Fruit fly (Drosophila melanogaster) whole organism, embryonic: ENCODE results near the gene brm.

Experiments used
- Bdp1 ChIP-seq: fragments of 200-800 bp; sonication (Bioruptor generic); optimal IDR thresholded peaks from 3 replicates; lab custom pipeline; 2016; ENCODE audit warnings: missing biosample characterization, missing genetic modification characterization
- CG11398 ChIP-seq: fragments of 200-800 bp; sonication (Bioruptor generic); optimal IDR thresholded peaks from 2 replicates; lab custom pipeline; 2016; ENCODE audit warnings: missing biosample characterization, missing genetic modification characterization
- CG11696 ChIP-seq: fragments of 200-800 bp; sonication (Bioruptor generic); IDR thresholded peaks from 2 replicates; pipeline ENCODE4 v1.3.6; 2022; ENCODE audit warnings: missing biosample characterization, missing genetic modification characterization
- CG1233 ChIP-seq: fragments of 200-800 bp; sonication (Bioruptor generic); optimal IDR thresholded peaks from 4 replicates; lab custom pipeline; 2018; ENCODE audit warnings: missing biosample characterization, mild to moderate bottlenecking, missing genetic modification characterization
- CG14667 ChIP-seq: fragments of 200-800 bp; sonication (Bioruptor generic); IDR thresholded peaks from 2 replicates; pipeline ENCODE4 v1.3.6; 2022; ENCODE audit warnings: missing biosample characterization, missing genetic modification characterization
- CG15011 ChIP-seq: fragments of 200-800 bp; sonication (Bioruptor generic); optimal IDR thresholded peaks from 3 replicates; lab custom pipeline; 2018; ENCODE audit warnings: missing biosample characterization, mild to moderate bottlenecking, missing genetic modification characterization
- CG15696 ChIP-seq: fragments of 200-800 bp; sonication (Bioruptor generic); optimal IDR thresholded peaks from 2 replicates; lab custom pipeline; 2019; ENCODE audit warnings: missing biosample characterization, mild to moderate bottlenecking, missing genetic modification characterization, moderate library complexity
- CG16863 ChIP-seq: fragments of 200-800 bp; sonication (Bioruptor generic); optimal IDR thresholded peaks from 3 replicates; lab custom pipeline; 2016; ENCODE audit warnings: missing biosample characterization, missing genetic modification characterization
- CG2889 ChIP-seq: fragments of 200-800 bp; sonication (Bioruptor generic); IDR thresholded peaks from 3 replicates; pipeline ENCODE4 v1.3.6; 2022; ENCODE audit warnings: missing biosample characterization, missing genetic modification characterization
- CG3065 ChIP-seq: fragments of 200-800 bp; sonication (Bioruptor generic); optimal IDR thresholded peaks from 2 replicates; lab custom pipeline; 2016; ENCODE audit warnings: missing biosample characterization, missing genetic modification characterization
- CG32772 ChIP-seq: fragments of 200-800 bp; sonication (Bioruptor generic); IDR thresholded peaks from 2 replicates; pipeline ENCODE4 v1.3.6; 2022; ENCODE audit warnings: missing biosample characterization, missing genetic modification characterization
- CG34422 ChIP-seq: fragments of 200-800 bp; sonication (Bioruptor generic); IDR thresholded peaks from 3 replicates; pipeline ENCODE4 v1.3.6; 2022; ENCODE audit warnings: missing biosample characterization, missing genetic modification characterization
- CG4282 ChIP-seq: fragments of 200-800 bp; sonication (Bioruptor generic); optimal IDR thresholded peaks from 2 replicates; lab custom pipeline; 2016; ENCODE audit warnings: missing biosample characterization, missing genetic modification characterization
- CG4730 ChIP-seq: fragments of 200-800 bp; sonication (Bioruptor generic); IDR thresholded peaks from 2 replicates; pipeline ENCODE4 v1.3.6; 2022; ENCODE audit warnings: missing biosample characterization, missing genetic modification characterization
- CG4854 ChIP-seq: fragments of 200-800 bp; sonication (Bioruptor generic); optimal IDR thresholded peaks from 2 replicates; lab custom pipeline; 2016; ENCODE audit warnings: missing biosample characterization, missing genetic modification characterization, inconsistent platforms
- CG7928 ChIP-seq: fragments of 200-800 bp; sonication (Bioruptor generic); optimal IDR thresholded peaks from 2 replicates; lab custom pipeline; 2017; ENCODE audit warnings: missing biosample characterization, mild to moderate bottlenecking, missing genetic modification characterization
- CG9932 ChIP-seq: fragments of 200-800 bp; sonication (Bioruptor generic); IDR thresholded peaks from 2 replicates; pipeline ENCODE4 v1.3.6; 2022; ENCODE audit warnings: missing biosample characterization, missing genetic modification characterization
- Chrac-16 ChIP-seq: fragments of 200-800 bp; sonication (Bioruptor generic); optimal IDR thresholded peaks from 3 replicates; lab custom pipeline; 2016; ENCODE audit warnings: missing biosample characterization, missing genetic modification characterization
- Dp ChIP-seq: fragments of 200-800 bp; sonication (Bioruptor generic); optimal IDR thresholded peaks from 2 replicates; lab custom pipeline; 2018; ENCODE audit warnings: missing biosample characterization, mild to moderate bottlenecking, missing genetic modification characterization, moderate library complexity
- Fer1 ChIP-seq: fragments of 200-800 bp; sonication (Bioruptor generic); optimal IDR thresholded peaks from 2 replicates; lab custom pipeline; 2017; ENCODE audit warnings: missing biosample characterization, mild to moderate bottlenecking, missing genetic modification characterization
- HLHmδ ChIP-seq: fragments of 200-800 bp; sonication (Bioruptor generic); optimal IDR thresholded peaks from 2 replicates; lab custom pipeline; 2018; ENCODE audit warnings: missing biosample characterization, mild to moderate bottlenecking, missing genetic modification characterization, moderate library complexity
- MTF-1 ChIP-seq: fragments of 200-800 bp; sonication (Bioruptor generic); optimal IDR thresholded peaks from 2 replicates; lab custom pipeline; 2018; ENCODE audit warnings: missing biosample characterization, mild to moderate bottlenecking, missing genetic modification characterization, borderline replicate concordance
- Med ChIP-seq: fragments of 200-800 bp; sonication (Bioruptor generic); peaks from one replicate; lab custom pipeline; 2016; ENCODE audit warnings: missing biosample characterization, missing genetic modification characterization, mild to moderate bottlenecking, inconsistent platforms, moderate library complexity
- NC2β ChIP-seq: fragments of 200-800 bp; sonication (Bioruptor generic); optimal IDR thresholded peaks from 2 replicates; lab custom pipeline; 2016; ENCODE audit warnings: missing biosample characterization, missing genetic modification characterization
- Neu2 ChIP-seq: fragments of 200-800 bp; sonication (Bioruptor generic); optimal IDR thresholded peaks from 3 replicates; lab custom pipeline; 2016; ENCODE audit warnings: missing biosample characterization, missing genetic modification characterization, borderline replicate concordance
- Nf-YC ChIP-seq: fragments of 200-800 bp; optimal IDR thresholded peaks from 3 replicates; lab custom pipeline; 2019; ENCODE audit warnings: missing biosample characterization, mild to moderate bottlenecking, missing genetic modification characterization, moderate library complexity
- Xrp1 ChIP-seq: fragments of 200-800 bp; sonication (Bioruptor generic); IDR thresholded peaks from 2 replicates; pipeline ENCODE4 v1.3.6; 2022; ENCODE audit warnings: missing biosample characterization, missing genetic modification characterization
- bab2 ChIP-seq: fragments of 200-800 bp; sonication (Bioruptor generic); optimal IDR thresholded peaks from 2 replicates; lab custom pipeline; 2016; ENCODE audit warnings: missing biosample characterization, missing genetic modification characterization
- cato ChIP-seq: fragments of 200-800 bp; sonication (Bioruptor generic); optimal IDR thresholded peaks from 2 replicates; lab custom pipeline; 2016; ENCODE audit warnings: missing biosample characterization, missing genetic modification characterization, borderline replicate concordance
- cg ChIP-seq: fragments of 200-800 bp; sonication (Bioruptor generic); optimal IDR thresholded peaks from 3 replicates; lab custom pipeline; 2019; ENCODE audit warnings: missing biosample characterization, mild to moderate bottlenecking, missing genetic modification characterization, moderate library complexity
- crc ChIP-seq: fragments of 200-800 bp; sonication (Bioruptor generic); optimal IDR thresholded peaks from 2 replicates; lab custom pipeline; 2016; ENCODE audit warnings: missing biosample characterization, missing genetic modification characterization
- dimm ChIP-seq: fragments of 200-800 bp; sonication (Bioruptor generic); IDR thresholded peaks from 2 replicates; pipeline ENCODE4 v1.3.6; 2022; ENCODE audit warnings: missing biosample characterization, missing genetic modification characterization
- disco-r ChIP-seq: fragments of 200-800 bp; sonication (Bioruptor generic); optimal IDR thresholded peaks from 2 replicates; lab custom pipeline; 2016; ENCODE audit warnings: missing biosample characterization, missing genetic modification characterization
- gro ChIP-seq: fragments of 200-800 bp; sonication (Bioruptor generic); optimal IDR thresholded peaks from 2 replicates; lab custom pipeline; 2016; ENCODE audit warnings: missing biosample characterization, missing genetic modification characterization
- kah ChIP-seq: fragments of 200-800 bp; sonication (Bioruptor generic); optimal IDR thresholded peaks from 2 replicates; lab custom pipeline; 2018; ENCODE audit warnings: missing biosample characterization, mild to moderate bottlenecking, missing genetic modification characterization
- kni ChIP-seq: fragments of 200-800 bp; sonication (Bioruptor generic); optimal IDR thresholded peaks from 3 replicates; lab custom pipeline; 2017; ENCODE audit warnings: mild to moderate bottlenecking, missing biosample characterization, missing genetic modification reagents, missing genetic modification characterization
- nerfin-2 ChIP-seq: fragments of 200-800 bp; sonication (Bioruptor generic); IDR thresholded peaks from 2 replicates; pipeline ENCODE4 v1.3.6; 2022; ENCODE audit warnings: missing biosample characterization, missing genetic modification characterization; ENCODE audit not compliant: partially characterized antibody
- pb ChIP-seq: fragments of 200-800 bp; sonication (Bioruptor generic); optimal IDR thresholded peaks from 3 replicates; lab custom pipeline; 2016; ENCODE audit warnings: missing biosample characterization, missing genetic modification characterization
- phol ChIP-seq: fragments of 200-800 bp; sonication (Bioruptor generic); optimal IDR thresholded peaks from 3 replicates; lab custom pipeline; 2018; ENCODE audit warnings: missing biosample characterization, mild to moderate bottlenecking, missing genetic modification characterization, moderate library complexity
- pnt ChIP-seq: fragments of 200-800 bp; sonication (Bioruptor generic); optimal IDR thresholded peaks from 3 replicates; lab custom pipeline; 2016; ENCODE audit warnings: missing biosample characterization, missing genetic modification characterization
- salm ChIP-seq: fragments of 200-800 bp; sonication (Bioruptor generic); optimal IDR thresholded peaks from 2 replicates; lab custom pipeline; 2018; ENCODE audit warnings: missing biosample characterization, mild to moderate bottlenecking, missing genetic modification characterization
- slou ChIP-seq: fragments of 200-800 bp; sonication (Bioruptor generic); optimal IDR thresholded peaks from 3 replicates; lab custom pipeline; 2016; ENCODE audit warnings: missing biosample characterization, missing genetic modification characterization
- sr ChIP-seq: fragments of 200-800 bp; sonication (Bioruptor generic); IDR thresholded peaks from 3 replicates; pipeline ENCODE4 v1.3.6; 2022; ENCODE audit warnings: missing biosample characterization, missing genetic modification characterization
- stc ChIP-seq: fragments of 200-800 bp; sonication (Bioruptor generic); IDR thresholded peaks from 2 replicates; pipeline ENCODE4 v1.3.6; 2022; ENCODE audit warnings: missing biosample characterization, missing genetic modification characterization
- stwl ChIP-seq: fragments of 200-800 bp; sonication (Bioruptor generic); optimal IDR thresholded peaks from 3 replicates; lab custom pipeline; 2018; ENCODE audit warnings: missing biosample characterization, mild to moderate bottlenecking, missing genetic modification characterization, moderate library complexity
- sug ChIP-seq: fragments of 200-800 bp; optimal IDR thresholded peaks from 2 replicates; lab custom pipeline; 2019; ENCODE audit warnings: missing biosample characterization, mild to moderate bottlenecking, missing genetic modification characterization, moderate library complexity
- trem ChIP-seq: fragments of 200-800 bp; optimal IDR thresholded peaks from 3 replicates; lab custom pipeline; 2019; ENCODE audit warnings: missing biosample characterization, mild to moderate bottlenecking, missing genetic modification characterization, moderate library complexity
- tup ChIP-seq: fragments of 200-800 bp; sonication (Bioruptor generic); optimal IDR thresholded peaks from 2 replicates; lab custom pipeline; 2016; ENCODE audit warnings: missing biosample characterization, mild to moderate bottlenecking, missing genetic modification characterization, moderate library complexity
- unpg ChIP-seq: fragments of 200-800 bp; sonication (Bioruptor generic); optimal IDR thresholded peaks from 3 replicates; lab custom pipeline; 2018; ENCODE audit warnings: missing biosample characterization, mild to moderate bottlenecking, missing genetic modification characterization, moderate library complexity
- usp ChIP-seq: fragments of >200 bp; optimal IDR thresholded peaks from 2 replicates; lab custom pipeline; 2017; ENCODE audit warnings: missing biosample characterization, missing genetic modification characterization

Gene brm

DNA sequence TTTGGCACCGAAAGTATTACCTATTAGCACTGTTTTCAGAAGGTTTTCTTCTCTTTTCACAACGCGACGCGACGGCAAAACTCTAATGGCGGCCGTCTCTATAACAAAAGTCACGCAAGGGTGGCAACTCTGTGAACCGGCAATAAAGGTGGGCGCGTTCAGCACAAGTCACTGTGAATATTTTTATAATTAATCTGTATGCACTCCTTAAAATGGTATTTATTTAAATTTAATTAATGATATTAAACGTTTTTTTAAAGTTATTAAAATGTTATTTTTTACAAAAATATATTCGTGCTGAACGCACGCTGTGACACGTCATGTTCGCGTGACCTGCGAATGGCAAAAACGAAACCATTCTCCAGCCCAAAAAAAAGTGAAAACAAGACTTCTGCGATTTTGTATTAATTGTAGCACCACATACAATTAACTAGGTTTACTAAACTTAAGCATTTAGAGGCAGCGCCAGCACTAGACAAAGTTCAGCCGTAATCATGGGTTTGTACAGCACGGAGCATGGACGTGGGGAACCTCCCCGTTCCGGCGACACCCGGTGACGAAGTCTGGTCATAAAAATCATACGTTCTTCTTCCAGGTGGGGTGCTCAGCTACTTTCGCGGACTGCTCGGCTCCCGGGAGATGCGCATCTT is at the start of gene brm, which contains the start of gene Arl1 (continued):
- TF ChIP-seq dimm (GFP tag; lab: Robert Waterston, UW) (peak; percentile 96), Nf-YC (tag; lab: Kevin White, UChicago) (peak; percentile 94), stc (GFP tag; lab: Robert Waterston, UW) (peak; percentile 99), CG32772 (peak; percentile 99), usp (no peak), gro (GFP tag; lab: Kevin White, UChicago) (peak; percentile 89), NC2β (peak; percentile 71), stwl (no peak), Neu2 (GFP tag; lab: Kevin White, UChicago) (no peak), crc (GFP tag; lab: Kevin White, UChicago) (peak; percentile 75), Chrac-16 (GFP tag; lab: Kevin White, UChicago) (peak; percentile 98), kni (GFP tag; lab: Kevin White, UChicago) (peak; percentile 93), trem (peak; percentile 96), Dp (GFP tag; lab: Kevin White, UChicago) (peak; percentile 40), CG4854 (GFP tag; lab: Kevin White, UChicago) (peak; percentile 90), MTF-1 (GFP tag; lab: Kevin White, UChicago) (peak; percentile 90), slou (peak; percentile 95), CG2889 (GFP tag; lab: Robert Waterston, UW) (peak; percentile 98), cato (GFP tag; lab: Kevin White, UChicago) (peak; percentile 96), tup (peak; percentile 96), HLHmδ (GFP tag; lab: Kevin White, UChicago) (no peak), pnt (GFP tag; lab: Kevin White, UChicago) (peak; percentile 80), CG9932 (GFP tag; lab: Robert Waterston, UW) (peak; percentile 100), bab2 (GFP tag; lab: Kevin White, UChicago) (peak; percentile 88), salm (peak; percentile 92), kah (GFP tag; lab: Kevin White, UChicago) (peak; percentile 92), phol (tag; lab: Kevin White, UChicago) (peak; percentile 100), CG7928 (GFP tag; lab: Kevin White, UChicago) (peak; percentile 83), CG4282 (GFP tag; lab: Kevin White, UChicago) (peak; percentile 51), CG4730 (GFP tag; lab: Robert Waterston, UW) (peak; percentile 99), CG16863 (GFP tag; lab: Kevin White, UChicago) (peak; percentile 67), CG34422 (GFP tag; lab: Robert Waterston, UW) (peak; percentile 100), CG15011 (GFP tag; lab: Kevin White, UChicago) (peak; percentile 96), CG14667 (GFP tag; lab: Robert Waterston, UW) (peak; percentile 99), disco-r (GFP tag; lab: Kevin White, UChicago) (peak; percentile 15), CG3065 (peak; percentile 93), cg (GFP tag; lab: Kevin White, UChicago) (no peak), CG11696 (peak; percentile 94), CG11398 (GFP tag; lab: Kevin White, UChicago) (peak; percentile 73), CG15696 (tag; lab: Kevin White, UChicago) (peak; percentile 99), CG1233 (GFP tag; lab: Kevin White, UChicago) (peak; percentile 99), Bdp1 (GFP tag; lab: Kevin White, UChicago) (peak; percentile 83), sug (tag; lab: Kevin White, UChicago) (peak; percentile 98), sr (GFP tag; lab: Robert Waterston, UW) (peak; percentile 95), unpg (GFP tag; lab: Kevin White, UChicago) (peak; percentile 98), nerfin-2 (GFP tag; lab: Robert Waterston, UW) (peak; percentile 14; the same call in 1 of the 2 replicates), pb (GFP tag; lab: Kevin White, UChicago) (peak; percentile 30), Xrp1 (GFP tag; lab: Robert Waterston, UW) (peak; percentile 99), Med (GFP tag; lab: Kevin White, UChicago) (peak; percentile 98), Fer1 (GFP tag; lab: Kevin White, UChicago) (peak; percentile 99)
